Fruit fly (Drosophila melanogaster) S2 (cell line): Measurements from ENCODE around the gene MnM.

Source experiments
- CG8478 ChIP-seq: fragments of >200 bp; optimal IDR thresholded peaks from 2 replicates; lab custom pipeline; 2018
- CTCF ChIP-seq, 2 experiments: fragments of >200 bp; optimal IDR thresholded peaks; 2 replicates each; lab custom pipeline; 2018

The MnM gene

DNA sequence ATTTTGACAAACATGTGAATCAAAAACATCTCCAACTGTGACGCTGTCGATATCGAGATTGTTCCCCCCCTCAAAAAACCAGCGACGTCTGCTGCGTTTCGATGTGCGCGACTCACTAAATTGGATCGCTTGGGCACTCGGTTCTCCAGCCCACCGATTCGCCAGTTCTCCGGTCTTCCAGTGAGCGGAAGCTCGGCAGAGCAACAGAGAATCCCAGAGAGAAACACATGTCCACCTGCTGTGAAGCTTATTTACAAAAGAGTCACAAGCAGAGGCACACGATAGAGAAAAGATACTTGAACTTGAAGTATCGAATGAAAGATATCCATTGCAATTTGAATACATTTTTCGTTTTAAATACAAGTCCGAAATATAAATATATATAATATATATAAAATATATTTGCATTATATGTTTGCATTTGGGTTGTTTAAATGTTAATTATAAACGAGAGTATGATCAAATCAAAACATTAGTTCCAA lies 44.3 kb downstream of the MnM start:
- no peak for TF ChIP-seq CTCF (optimal IDR thresholded peaks at IDR 0.05; lab: Kevin White, UChicago)
- no peak for TF ChIP-seq CG8478

dm6 chr3L:3127544-3127943 lies 50.8 kb downstream of the MnM start, which contains the start of gene promL:
TSS of gene promL (minus strand) at chr3L:3127724.
- TF ChIP-seq CG8478 (no peak), CTCF (optimal IDR thresholded peaks at IDR 0.05; lab: Kevin White, UChicago) (no peak)

- TF ChIP-seq CTCF (optimal IDR thresholded peaks at IDR 0.05; lab: Kevin White, UChicago) = no peak
- no peak for TF ChIP-seq CG8478
Measured at dm6 chr3L:3126478-3126877, 51.9 kb downstream of the MnM start.

DNA sequence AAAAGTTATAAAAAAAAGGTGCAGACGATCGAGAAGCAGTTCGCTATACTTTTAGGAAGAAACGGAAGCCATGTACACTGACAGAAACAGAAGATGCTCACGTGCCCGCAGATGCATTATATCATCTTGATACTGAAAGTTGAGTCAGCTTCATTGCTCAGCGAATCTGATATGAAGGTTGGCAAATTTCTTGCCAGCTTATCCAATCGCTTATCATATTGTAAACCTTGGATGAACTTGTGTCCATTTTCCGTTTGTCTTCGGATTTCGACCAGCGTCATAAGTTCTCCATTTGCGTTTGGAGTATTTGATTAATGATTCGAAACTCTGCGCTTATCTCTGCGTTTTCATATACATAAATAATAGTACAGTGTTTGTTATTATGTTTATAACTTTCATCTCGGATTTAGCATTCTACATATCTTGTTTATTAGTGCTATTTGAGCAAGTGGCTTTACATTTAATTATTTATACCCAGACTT lies 52.7 kb downstream of the MnM start:
- TF ChIP-seq CG8478 = no peak
- TF ChIP-seq CTCF (optimal IDR thresholded peaks at IDR 0.05; lab: Kevin White, UChicago) = no peak

- TF ChIP-seq CG8478 (no peak), CTCF (optimal IDR thresholded peaks at IDR 0.05; lab: Kevin White, UChicago) (no peak)
Measured at dm6 chr3L:3124939-3125648, 53.3 kb downstream of the MnM start.

dm6 chr3L:3124519-3124918 lies 53.9 kb downstream of the MnM start:
- no peak for TF ChIP-seq CG8478
- TF ChIP-seq CTCF (optimal IDR thresholded peaks at IDR 0.05; lab: Kevin White, UChicago) = no peak
